Worm (Caenorhabditis elegans): ENCODE results near the gene thn-4.

DNA sequence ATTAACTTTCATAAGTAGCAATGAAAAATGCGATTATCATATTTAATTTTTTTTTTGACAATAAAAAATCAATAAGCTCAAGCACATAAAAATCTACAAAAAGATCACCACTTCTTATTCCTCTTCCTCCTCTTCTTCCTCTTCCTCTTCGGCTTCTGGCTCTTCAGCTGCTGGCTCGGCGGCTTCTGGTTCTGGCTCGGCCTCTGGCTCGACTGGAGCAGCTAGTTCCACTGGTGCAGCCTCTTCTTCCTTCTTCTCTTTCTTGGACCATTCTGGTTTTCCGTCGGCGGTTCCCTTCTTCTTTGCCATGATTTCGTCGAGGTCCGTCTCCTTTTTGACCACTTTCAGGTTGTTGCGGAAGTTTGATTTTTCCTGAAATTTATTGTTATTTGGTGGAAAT lies 37.6 kb downstream of the thn-4 start:
- TF ChIP-seq unc-86 (tag; optimal IDR thresholded peaks at IDR 0.05): no peak
- TF ChIP-seq C34B4.2 (tag; optimal IDR thresholded peaks at IDR 0.05): no peak
- TF ChIP-seq ets-5 (GFP tag; IDR thresholded peaks at IDR 0.05): no peak
- TF ChIP-seq nhr-237 (tag; optimal IDR thresholded peaks at IDR 0.05): no peak
- no peak for TF ChIP-seq lin-13 (GFP tag; optimal IDR thresholded peaks at IDR 0.05)
- TF ChIP-seq nhr-76 (tag; optimal IDR thresholded peaks at IDR 0.05): no peak

Data from whole organism, L1 larva.